Fruit fly (Drosophila melanogaster) ovary, adult (tissue): ENCODE results near the gene CG1299.

Source experiments
- CG17801 ChIP-seq: fragments of 200-800 bp; optimal IDR thresholded peaks from 2 replicates; lab custom pipeline; 2019; ENCODE audit warnings: missing biosample characterization, mild to moderate bottlenecking, missing genetic modification characterization, moderate library complexity; ENCODE audit not compliant: partially characterized antibody

The CG1299 gene

DNA sequence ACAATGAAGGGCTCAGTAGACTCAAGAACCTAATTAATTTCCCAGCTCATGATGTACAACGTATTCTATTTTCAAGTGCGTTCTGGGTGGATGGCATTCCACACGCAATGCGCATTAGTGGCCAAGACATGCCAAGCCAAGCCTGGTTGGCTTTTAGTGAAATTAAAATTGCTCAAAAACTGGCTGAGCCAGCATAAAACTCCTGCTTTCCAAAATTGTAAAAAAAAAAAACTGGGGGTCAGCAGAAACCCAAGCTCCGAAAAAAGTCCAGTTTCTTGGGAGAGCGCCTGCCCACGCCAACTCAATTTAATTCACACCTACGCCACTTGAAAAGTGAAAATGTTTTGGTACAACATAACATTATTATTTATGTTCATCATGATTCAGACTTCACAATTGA is 30.2 kb upstream of the CG1299 start:
- no peak for TF ChIP-seq CG17801

DNA sequence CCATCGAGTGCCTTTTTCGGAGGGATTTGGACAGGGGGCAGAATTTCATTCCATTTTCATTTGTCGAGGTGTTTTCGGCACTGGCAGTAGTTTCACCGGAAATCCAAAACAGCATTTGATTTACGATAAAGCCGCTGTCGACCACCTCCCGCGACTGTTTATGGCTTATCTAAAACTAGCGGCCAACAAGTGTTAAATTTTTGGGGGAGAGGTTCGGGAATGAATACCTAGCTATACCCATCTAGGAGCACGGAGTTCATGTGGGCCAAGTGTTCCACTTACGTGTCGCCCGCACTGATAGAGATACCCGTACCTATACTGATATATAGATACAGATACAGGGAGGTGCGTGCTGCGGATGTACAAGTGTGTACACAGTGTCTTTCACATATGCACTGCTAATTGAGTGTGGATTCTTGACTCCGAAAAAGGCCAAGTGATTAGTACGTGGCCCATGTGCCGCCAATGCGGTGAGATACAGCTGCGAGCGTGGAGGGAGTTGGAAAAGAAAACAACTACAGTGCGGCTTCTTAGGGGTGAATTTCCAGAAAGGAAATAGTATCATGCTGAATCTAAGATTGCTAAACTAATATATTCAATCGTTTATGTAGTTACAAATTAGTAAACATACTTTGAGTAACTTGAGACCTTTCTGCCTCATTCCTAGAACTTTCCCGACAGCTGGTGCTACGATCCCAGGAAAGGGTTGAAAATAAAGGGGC is 28.7 kb upstream of the CG1299 start:
- no peak for TF ChIP-seq CG17801

DNA sequence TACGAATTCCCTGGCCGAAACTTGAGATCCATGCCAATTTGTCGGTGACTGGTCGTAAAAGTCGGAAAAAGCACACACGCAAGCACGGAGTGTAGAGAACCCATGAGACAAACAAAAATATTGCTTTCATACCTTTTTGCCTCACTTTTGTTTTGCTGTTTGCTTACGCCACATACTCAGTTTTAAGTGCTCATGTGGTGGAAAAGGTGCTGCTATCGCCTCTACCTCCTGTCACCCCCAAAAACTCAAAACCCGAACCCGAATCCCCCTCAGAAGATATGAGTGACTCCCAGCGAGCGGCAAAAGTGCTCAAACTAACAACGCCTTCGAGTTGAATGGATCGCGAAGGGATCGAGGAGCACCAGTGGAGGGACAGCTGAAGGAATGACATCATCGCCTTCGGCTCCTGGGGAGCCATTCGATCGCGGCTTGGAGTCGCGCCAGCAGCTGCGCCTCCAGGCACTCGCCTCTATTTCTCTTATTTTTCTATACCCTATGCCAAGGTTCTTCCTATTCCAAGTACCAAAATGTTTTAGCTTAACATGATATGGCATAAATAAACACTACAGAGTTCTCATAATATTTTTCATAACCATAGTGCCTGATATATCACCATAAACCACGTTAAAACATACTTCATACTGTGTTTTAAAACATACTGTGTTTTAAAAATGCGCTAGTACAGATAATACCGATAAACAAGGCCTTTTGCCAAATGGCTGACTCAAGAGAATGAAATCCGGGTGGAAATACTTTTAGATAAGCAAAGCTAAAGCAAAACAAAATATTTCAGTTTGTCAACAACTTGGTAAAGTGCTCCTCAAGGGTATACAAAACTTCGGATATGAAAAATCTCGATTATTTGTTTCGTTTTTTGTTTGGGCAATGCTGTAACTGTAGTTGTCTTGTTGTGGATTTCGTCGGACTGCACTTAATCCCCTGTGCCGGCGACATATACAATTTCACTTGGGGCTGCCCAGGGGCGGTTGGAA is 27.8 kb upstream of the CG1299 start:
- TF ChIP-seq CG17801: no peak

DNA sequence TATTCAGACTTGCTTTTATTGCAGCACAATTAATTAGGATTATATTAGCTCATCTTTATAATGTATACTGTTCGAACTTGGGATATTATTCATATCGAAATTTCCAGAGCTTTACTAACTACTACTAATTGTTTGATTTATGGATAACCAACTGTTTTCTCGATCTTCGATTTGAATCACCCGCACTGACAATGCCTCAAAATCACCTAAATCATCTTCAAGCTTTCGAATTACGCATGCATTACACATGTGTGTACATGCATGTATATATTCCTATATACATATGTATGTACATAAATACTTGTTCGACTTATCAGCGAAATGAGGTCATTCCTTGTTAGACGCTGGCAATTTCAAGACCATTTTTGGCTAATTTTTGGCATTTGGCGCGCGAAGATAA is 26.9 kb upstream of the CG1299 start:
- TF ChIP-seq CG17801: no peak

DNA sequence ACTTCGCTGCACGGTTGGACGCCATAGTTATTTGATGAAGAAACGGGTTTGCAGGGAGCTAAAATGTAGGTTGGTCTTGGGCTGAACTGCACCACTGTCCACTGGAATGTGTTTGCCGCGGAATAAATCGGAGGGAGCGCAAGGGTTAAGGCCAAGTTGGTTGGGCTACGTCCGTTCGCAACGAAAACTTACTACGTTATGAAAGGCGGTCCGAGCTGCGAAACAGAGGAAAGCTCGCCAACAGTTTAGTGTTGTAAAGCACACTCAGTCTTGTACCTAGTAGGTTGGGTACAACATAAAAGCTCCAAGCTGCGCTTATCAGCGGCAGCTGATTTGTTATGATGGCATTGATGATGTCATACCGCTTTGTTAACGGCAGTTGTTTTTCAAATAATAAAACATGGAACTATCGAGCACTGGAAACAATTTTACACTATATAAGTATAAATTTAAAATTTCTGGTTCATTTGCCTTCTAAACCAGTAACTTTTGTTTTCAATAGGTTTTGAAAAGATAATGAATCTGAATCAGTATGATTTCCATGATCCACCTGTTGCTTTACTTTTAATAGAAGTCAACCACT is 26.2 kb upstream of the CG1299 start, which contains the start of gene Chd64:
Gene Chd64 (minus strand): TSS at position 204 of the 583 bp plus-strand sequence.
- TF ChIP-seq CG17801: peak; percentile 82

DNA sequence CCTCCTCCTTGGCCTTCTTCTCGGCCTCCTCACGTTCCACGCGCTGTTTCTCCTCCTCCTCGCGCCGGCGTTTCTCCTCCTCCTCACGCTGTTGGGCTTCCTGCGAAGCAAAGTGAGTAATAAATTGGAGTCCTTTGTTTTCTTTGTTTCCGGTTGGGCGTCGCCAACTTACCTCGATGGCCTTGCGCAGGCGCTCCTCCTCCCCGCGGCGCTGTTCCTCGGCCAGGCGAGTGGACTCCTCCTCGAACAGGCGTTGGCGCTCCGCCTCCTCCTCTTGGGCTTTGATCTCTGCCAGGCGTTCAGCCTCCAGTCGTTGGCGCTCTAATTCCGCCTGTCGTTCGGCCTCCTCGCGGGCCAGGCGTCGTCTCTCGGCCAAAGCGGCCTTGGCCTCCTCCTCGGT is 22.8 kb upstream of the CG1299 start:
- TF ChIP-seq CG17801: no peak

DNA sequence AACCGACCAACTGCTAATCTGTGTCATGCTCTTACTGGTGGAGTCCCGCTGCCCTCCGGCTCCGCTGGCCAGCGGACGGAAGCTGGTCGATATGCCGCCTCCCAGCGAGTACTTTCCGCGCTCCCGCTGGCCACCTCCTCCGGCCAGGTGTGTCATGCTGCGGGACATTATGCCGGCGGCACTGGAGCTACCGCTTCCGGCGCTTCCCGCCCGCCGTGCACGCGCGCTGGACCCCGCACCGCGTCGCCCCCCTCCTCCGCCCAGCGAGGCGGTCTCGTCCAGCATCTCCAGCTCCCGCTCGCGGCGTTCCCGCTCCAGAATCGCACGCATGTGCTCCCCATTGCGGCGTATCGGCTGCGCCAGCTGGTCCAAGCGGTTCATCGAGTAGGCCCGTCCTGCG is 19.9 kb upstream of the CG1299 start:
- TF ChIP-seq CG17801: no peak

DNA sequence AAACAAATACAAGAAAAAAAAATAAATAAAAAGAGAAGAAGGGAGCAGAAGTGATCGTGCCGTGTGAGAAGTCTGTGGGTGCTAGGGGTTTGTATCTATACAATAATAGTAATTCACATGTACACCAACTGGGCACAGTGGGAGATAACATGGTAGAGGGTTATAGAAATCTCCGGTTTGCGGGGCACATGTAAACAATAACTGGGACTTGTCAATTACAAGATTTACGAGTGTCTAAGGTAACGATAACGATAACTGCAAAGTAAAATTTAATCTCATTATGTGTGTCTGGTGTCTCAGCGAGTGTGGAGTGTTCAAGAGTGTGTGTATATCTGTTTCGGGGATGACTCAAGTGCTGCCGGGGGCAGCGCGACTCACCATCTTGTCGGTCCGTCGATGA is 17.8 kb upstream of the CG1299 start:
- TF ChIP-seq CG17801: no peak

DNA sequence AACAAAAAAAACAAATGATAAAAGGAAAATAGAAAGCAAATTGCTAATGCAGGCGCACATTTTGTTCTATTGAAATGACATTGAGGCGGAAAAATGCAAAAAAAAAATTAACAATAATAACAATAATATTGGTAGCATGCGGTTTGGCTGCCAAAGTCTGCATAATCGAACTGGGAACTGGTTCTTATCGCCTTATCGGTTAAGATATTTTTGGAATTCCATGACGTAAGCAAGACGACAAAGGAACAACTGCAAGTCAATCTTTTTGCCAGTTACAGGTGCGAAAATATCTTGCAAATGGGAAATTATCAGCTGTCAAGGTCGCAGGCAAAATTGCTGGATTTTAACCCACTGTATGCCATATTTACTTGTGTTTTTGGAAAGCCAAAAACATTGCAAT is 15.9 kb upstream of the CG1299 start:
- TF ChIP-seq CG17801: no peak

DNA sequence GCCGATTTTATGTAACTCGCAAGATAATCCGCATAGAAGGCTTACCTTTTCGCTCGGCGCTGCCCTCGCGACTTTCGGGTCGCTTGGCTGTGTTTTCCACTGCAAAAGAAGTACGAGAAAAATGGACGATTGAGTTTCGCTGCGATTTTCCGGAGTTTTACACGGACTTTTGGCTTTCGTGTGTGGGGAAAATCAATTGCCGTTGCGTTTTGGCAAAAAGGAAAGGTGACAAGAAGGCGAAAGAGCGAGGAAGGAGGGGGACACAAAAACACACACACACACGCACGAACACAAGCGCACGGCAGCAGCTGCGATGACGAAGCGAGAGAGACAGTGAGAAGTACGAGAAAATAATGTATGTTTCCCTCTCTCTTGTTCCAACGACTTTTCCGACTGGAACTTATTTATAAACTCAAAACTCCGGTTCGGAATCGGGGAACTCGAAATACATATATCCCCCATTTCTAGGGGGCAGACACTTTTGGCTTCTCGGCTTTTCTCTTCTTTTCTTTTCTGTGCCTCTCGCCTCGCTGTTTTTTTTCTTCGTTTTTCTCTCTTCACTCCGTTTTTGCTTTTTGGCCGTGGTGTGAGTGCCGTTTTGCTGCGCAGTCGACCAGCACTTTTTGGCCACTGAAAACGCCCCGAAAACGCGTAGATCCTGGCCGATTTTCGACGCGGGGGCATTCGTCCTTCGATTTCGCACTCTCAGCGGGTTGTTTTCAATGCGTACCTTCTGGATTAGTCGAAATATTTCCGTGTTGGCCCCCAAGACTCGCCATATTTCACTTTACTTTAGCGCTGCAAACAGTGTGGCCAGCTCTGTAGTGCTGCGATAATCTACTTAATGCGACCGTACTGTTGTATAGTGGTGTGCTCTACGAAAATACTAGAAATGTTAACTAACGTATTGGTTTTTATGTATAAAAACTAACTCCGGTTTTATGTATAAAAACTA is 14.5 kb upstream of the CG1299 start, which contains the start of gene ens:
Gene ens (minus strand): TSS at position 827 of the 955 bp plus-strand sequence.
- peak; percentile 35 for TF ChIP-seq CG17801

DNA sequence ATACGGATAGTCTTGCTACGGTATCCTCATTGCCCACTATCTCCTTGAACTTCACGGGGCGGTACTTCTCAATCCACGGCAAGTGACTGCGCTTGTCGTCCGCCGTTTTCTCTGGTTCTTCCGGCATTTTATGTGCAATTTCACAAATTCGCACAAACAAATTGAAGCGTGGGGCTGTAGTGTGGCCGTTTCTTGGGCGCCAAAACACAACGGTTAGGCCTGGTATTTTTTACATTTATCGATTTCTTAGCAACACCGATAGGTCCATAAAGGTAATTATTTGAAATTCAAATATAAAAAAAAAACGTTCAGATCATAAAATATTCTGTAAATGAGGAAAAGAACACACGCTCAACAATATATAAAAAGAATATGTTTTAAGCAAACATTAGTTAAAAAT is 12.6 kb upstream of the CG1299 start, which contains the start of gene RfC4:
Gene RfC4 (minus strand): TSS at position 182 of the 400 bp plus-strand sequence.
- no peak for TF ChIP-seq CG17801

DNA sequence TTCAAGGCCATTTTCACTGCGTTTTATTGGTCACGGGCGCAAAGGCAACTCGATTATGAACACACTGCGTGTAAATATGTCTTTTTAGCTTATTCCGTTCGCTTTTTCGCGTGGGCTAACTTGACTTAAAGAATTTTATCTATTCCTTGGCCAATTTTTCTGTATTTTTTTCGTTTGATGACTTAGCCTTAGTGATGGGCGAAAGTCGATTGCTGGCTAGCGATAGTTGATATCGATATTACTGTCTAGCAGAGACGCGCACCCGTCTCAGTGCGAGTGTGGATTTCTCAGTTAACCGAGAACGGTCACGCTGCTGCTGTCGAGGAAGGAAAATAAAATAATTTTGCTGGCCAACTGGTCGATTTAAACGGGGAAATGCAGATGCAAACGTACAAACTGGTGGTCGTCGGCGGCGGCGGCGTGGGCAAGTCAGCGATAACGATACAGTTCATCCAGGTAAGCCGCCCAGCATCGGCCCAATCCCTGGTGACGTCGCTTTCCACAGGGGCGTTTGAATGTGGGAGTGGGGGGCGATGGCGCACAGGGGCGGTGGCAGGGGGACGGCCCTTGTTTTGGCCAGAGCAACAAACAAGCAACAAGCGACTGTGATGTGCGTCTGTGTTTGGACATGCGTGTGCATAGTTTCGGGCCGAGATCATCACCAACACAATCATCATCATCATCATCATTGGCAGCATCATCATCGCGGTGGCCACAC is 9.5 kb upstream of the CG1299 start, which contains the start of the genes Rop and Ras64B:
Gene Rop (minus strand): TSS at position 193 of the 718 bp plus-strand sequence.
Gene Ras64B (plus strand): TSS at position 273 of the 718 bp plus-strand sequence.
- peak; percentile 64 for TF ChIP-seq CG17801

DNA sequence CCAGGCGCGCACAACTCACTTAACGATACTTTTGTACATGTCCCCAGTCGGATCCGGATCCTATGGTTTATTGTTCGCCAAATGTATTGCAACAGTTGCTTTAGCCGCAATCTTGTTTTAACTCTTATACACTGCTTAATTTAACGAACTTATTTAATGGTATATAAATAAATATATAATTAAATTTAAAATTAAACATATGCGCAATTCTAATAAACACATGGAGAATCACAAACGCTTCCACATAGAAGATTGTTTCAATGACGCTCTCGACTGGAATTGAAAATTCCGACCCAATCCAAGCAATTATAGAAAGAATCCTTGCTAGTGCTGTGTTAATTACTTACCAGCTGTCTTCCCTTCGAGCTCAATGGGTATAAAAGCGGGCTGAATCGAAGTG is 7.3 kb upstream of the CG1299 start, which contains the start of gene Akh:
Gene Akh (plus strand): TSS at position 301 of the 400 bp plus-strand sequence.
- TF ChIP-seq CG17801: no peak

DNA sequence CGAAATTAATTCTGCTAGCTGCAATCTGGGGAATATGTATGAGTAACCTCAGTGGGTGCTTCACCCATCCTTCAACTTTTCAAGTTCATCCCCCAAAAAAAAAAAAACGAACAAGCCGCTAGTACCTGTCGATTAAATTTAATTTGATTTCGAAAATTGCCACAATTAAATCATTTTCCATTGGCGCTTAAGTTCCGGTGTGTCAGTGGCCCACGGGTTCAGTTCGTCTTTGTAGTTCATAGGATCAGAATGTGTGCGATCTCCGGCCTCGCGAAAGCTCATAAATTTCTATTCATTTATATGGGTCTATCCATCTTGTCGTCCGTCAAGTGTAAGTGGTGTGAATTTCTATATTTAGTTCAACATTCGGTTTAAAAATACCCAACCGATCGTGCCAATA is 6.4 kb upstream of the CG1299 start, which contains the start of gene CG32260:
Gene CG32260 (plus strand): TSS at position 301 of the 400 bp plus-strand sequence.
- TF ChIP-seq CG17801: no peak

DNA sequence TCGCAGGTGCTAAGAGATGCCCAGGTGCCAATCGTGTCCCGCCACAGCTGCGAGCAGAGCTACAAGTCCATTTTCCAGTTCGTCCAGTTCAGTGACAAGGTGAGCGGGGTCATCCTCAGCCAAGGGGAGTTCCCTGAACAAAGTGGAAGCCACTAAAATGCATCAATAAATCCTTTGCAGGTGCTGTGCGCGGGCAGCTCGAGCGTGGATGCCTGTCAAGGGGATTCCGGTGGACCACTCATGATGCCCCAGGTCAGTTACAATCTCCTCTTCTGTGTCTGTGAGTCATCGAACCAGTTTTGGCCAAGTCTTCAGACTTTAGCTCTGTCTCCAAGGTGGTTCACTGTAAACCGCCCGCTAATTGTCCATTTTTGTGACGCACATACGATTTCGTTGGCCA is 3.3 kb upstream of the CG1299 start:
- no peak for TF ChIP-seq CG17801
